In the genomic region with DNA sequence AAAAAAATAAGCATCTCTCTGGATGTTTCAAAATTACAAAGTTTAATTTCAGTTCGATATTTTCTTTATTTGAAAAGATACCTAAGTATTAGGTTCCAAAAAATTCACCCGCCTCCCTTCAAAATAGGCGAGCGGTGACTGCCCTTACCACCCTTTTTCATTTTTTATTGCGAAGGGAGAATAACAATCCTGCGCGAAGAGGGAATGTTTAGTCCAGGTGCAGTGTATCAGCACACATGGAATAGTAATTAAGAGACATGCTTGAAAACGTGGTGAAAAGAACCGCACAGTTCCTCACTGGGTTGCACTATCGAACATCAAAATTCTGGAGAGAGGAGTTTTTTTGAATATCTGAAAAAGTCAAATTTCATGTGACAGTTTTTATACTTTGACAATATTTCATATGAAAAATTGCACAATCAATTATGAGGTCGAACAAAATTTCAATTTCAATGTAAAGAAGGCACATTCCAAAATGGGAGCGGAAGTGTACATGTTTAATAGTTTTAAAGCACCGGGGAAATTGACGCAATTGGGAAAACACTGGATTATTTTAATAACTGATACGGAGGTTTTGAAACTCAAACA, we compare ENCODE assay signal across 3 worm cellular contexts.
TF ChIP-seq lines count a peak whose summit lies in the region.

No protein-coding gene starts in this region.

TF ChIP-seq in whole organism, L2 larva, 48 proteins besides CTCF, POLR2A, EP300 and RAD21 (continued from another document):
- TF ChIP-seq nhr-77 (tag; optimal IDR thresholded peaks at IDR 0.05; lab: Kevin White, UChicago) (peak; percentile 70), Y55F3AM.14 (GFP tag; optimal IDR thresholded peaks at IDR 0.05; lab: Kevin White, UChicago) (peak; percentile 43), ceh-82 (tag; optimal IDR thresholded peaks at IDR 0.05; lab: Kevin White, UChicago) (peak; percentile 70), snpc-4 (tag; optimal IDR thresholded peaks at IDR 0.05; lab: Kevin White, UChicago) (peak; percentile 56), nhr-129 (tag; optimal IDR thresholded peaks at IDR 0.05; lab: Kevin White, UChicago) (peak; percentile 91), lin-13 (GFP tag; optimal IDR thresholded peaks at IDR 0.05; lab: Kevin White, UChicago) (peak; percentile 71), ama-1 (optimal IDR thresholded peaks at IDR 0.05; lab: Kevin White, UChicago) (no peak), mbf-1 (tag; optimal IDR thresholded peaks at IDR 0.05; lab: Kevin White, UChicago) (peak; percentile 3), fos-1 (tag; optimal IDR thresholded peaks at IDR 0.05; lab: Kevin White, UChicago) (peak; percentile 46), ceh-16 (tag; optimal IDR thresholded peaks at IDR 0.05; lab: Kevin White, UChicago) (no peak), gmeb-1 (tag; optimal IDR thresholded peaks at IDR 0.05; lab: Kevin White, UChicago) (peak; percentile 70), lsy-2 (tag; optimal IDR thresholded peaks at IDR 0.05; lab: Kevin White, UChicago) (peak; percentile 81 to 82), nhr-25 (tag; optimal IDR thresholded peaks at IDR 0.05; lab: Kevin White, UChicago) (peak; percentile 75), ztf-4 (tag; optimal IDR thresholded peaks at IDR 0.05; lab: Kevin White, UChicago) (peak; percentile 37), nhr-237 (tag; optimal IDR thresholded peaks at IDR 0.05; lab: Kevin White, UChicago) (peak; percentile 82), nhr-12 (tag; optimal IDR thresholded peaks at IDR 0.05; lab: Kevin White, UChicago) (no peak), skn-1 (tag; optimal IDR thresholded peaks at IDR 0.05; lab: Kevin White, UChicago) (peak; percentile 9), sma-9 (GFP tag; optimal IDR thresholded peaks at IDR 0.05; lab: Kevin White, UChicago) (peak; percentile 91), sma-9 (tag; optimal IDR thresholded peaks at IDR 0.05; lab: Kevin White, UChicago) (no peak), sma-3 (GFP tag; optimal IDR thresholded peaks at IDR 0.05; lab: Kevin White, UChicago) (peak; percentile 90), zag-1 (tag; optimal IDR thresholded peaks at IDR 0.05; lab: Kevin White, UChicago) (peak; percentile 5), unc-39 (tag; optimal IDR thresholded peaks at IDR 0.05; lab: Kevin White, UChicago) (no peak), ztf-1 (GFP tag; conservative IDR thresholded peaks at IDR 0.05; lab: Robert Waterston, UW) (no peak)
TF ChIP-seq in whole organism, L2 larva: peak in this region for 29.

TF ChIP-seq in whole organism, L4 larva, 104 proteins besides CTCF, POLR2A, EP300 and RAD21 (continued from another document and continues in another):
- TF ChIP-seq zip-2 (tag; optimal IDR thresholded peaks at IDR 0.05; lab: Kevin White, UChicago): peak; percentile 75
- TF ChIP-seq hif-1 (tag; optimal IDR thresholded peaks at IDR 0.05; lab: Kevin White, UChicago): peak in 1 of 2 experiments; percentile 30
- peak; percentile 93 for TF ChIP-seq php-3 (GFP tag; IDR thresholded peaks at IDR 0.05; lab: Robert Waterston, UW)
- TF ChIP-seq jun-1 (tag; optimal IDR thresholded peaks at IDR 0.05; lab: Kevin White, UChicago): no peak
- peak; percentile 94 for TF ChIP-seq F10B5.3 (tag; optimal IDR thresholded peaks at IDR 0.05; lab: Kevin White, UChicago)
- TF ChIP-seq dmd-9 (GFP tag; IDR thresholded peaks at IDR 0.05; lab: Robert Waterston, UW): peak; percentile 78
- no peak for TF ChIP-seq nhr-25 (tag; optimal IDR thresholded peaks at IDR 0.05; lab: Kevin White, UChicago; ENCODE audit: borderline replicate concordance, insufficient read depth)
- TF ChIP-seq set-16 (GFP tag; IDR thresholded peaks at IDR 0.05; lab: Robert Waterston, UW): no peak
- TF ChIP-seq saeg-2 (GFP tag; IDR thresholded peaks at IDR 0.05; lab: Robert Waterston, UW): peak; percentile 90
- TF ChIP-seq skn-1 (tag; optimal IDR thresholded peaks at IDR 0.05; lab: Kevin White, UChicago): no peak
- TF ChIP-seq R02D3.7 (tag; optimal IDR thresholded peaks at IDR 0.05; lab: Kevin White, UChicago): no peak
- peak; percentile 99 for TF ChIP-seq hmg-1.1 (GFP tag; IDR thresholded peaks at IDR 0.05; lab: Robert Waterston, UW)
- no peak for TF ChIP-seq aly-2 (tag; optimal IDR thresholded peaks at IDR 0.05; lab: Kevin White, UChicago)
- TF ChIP-seq nhr-102 (tag; optimal IDR thresholded peaks at IDR 0.05; lab: Kevin White, UChicago): peak; percentile 97
- peak; percentile 56 for TF ChIP-seq nhr-11 (tag; optimal IDR thresholded peaks at IDR 0.05; lab: Kevin White, UChicago)
- peak; percentile 94 for TF ChIP-seq madf-9 (GFP tag; conservative IDR thresholded peaks at IDR 0.05; lab: Robert Waterston, UW)
- TF ChIP-seq rbr-2 (tag; optimal IDR thresholded peaks at IDR 0.05; lab: Kevin White, UChicago): peak; percentile 94
- TF ChIP-seq ceh-28 (tag; optimal IDR thresholded peaks at IDR 0.05; lab: Kevin White, UChicago): no peak
- TF ChIP-seq zip-11 (GFP tag; IDR thresholded peaks at IDR 0.05; lab: Robert Waterston, UW): no peak
- TF ChIP-seq mdl-1 (tag; optimal IDR thresholded peaks at IDR 0.05; lab: Kevin White, UChicago): peak; percentile 21 to 68
- peak; percentile 46 for TF ChIP-seq zag-1 (tag; optimal IDR thresholded peaks at IDR 0.05; lab: Kevin White, UChicago)
- no peak for TF ChIP-seq lin-39 (tag; optimal IDR thresholded peaks at IDR 0.05; lab: Kevin White, UChicago)
- peak; percentile 98 for TF ChIP-seq nhr-42 (GFP tag; IDR thresholded peaks at IDR 0.05; lab: Robert Waterston, UW)
- peak; percentile 95 for TF ChIP-seq F37D6.2 (tag; optimal IDR thresholded peaks at IDR 0.05; lab: Kevin White, UChicago)
- no peak for TF ChIP-seq tag-97 (GFP tag; IDR thresholded peaks at IDR 0.05; lab: Robert Waterston, UW)
- peak; percentile 90 for TF ChIP-seq lin-29 (GFP tag; IDR thresholded peaks at IDR 0.05; lab: Robert Waterston, UW)
- no peak for TF ChIP-seq gei-8 (GFP tag; optimal IDR thresholded peaks at IDR 0.05; lab: Kevin White, UChicago)
- TF ChIP-seq unc-39 (tag; optimal IDR thresholded peaks at IDR 0.05; lab: Kevin White, UChicago): no peak
- TF ChIP-seq Y5F2A.4 (GFP tag; optimal IDR thresholded peaks at IDR 0.05; lab: Kevin White, UChicago): peak; percentile 56
- no peak for TF ChIP-seq pqm-1 (tag; optimal IDR thresholded peaks at IDR 0.05; lab: Kevin White, UChicago)
- TF ChIP-seq nhr-28 (tag; optimal IDR thresholded peaks at IDR 0.05; lab: Kevin White, UChicago): peak; percentile 22
- TF ChIP-seq nhr-237 (tag; optimal IDR thresholded peaks at IDR 0.05; lab: Kevin White, UChicago): peak; percentile 41
- TF ChIP-seq nhr-48 (tag; optimal IDR thresholded peaks at IDR 0.05; lab: Kevin White, UChicago): peak; percentile 85
- peak; percentile 91 for TF ChIP-seq D1046.2 (GFP tag; IDR thresholded peaks at IDR 0.05; lab: Robert Waterston, UW)
- no peak for TF ChIP-seq ZK546.5 (tag; optimal IDR thresholded peaks at IDR 0.05; lab: Kevin White, UChicago)
- TF ChIP-seq sdz-12 (GFP tag; optimal IDR thresholded peaks at IDR 0.05; lab: Kevin White, UChicago): no peak
- TF ChIP-seq mep-1 (tag; optimal IDR thresholded peaks at IDR 0.05; lab: Kevin White, UChicago): peak; percentile 91
- TF ChIP-seq dmd-8 (GFP tag; IDR thresholded peaks at IDR 0.05; lab: Robert Waterston, UW): no peak
- TF ChIP-seq nhr-10 (tag; optimal IDR thresholded peaks at IDR 0.05; lab: Kevin White, UChicago): no peak
- peak; percentile 73; the same call in 1 of the 2 replicates for TF ChIP-seq lin-1 (GFP tag; IDR thresholded peaks at IDR 0.05; lab: Robert Waterston, UW)
- TF ChIP-seq lir-3 (tag; optimal IDR thresholded peaks at IDR 0.05; lab: Kevin White, UChicago): peak; percentile 15
- TF ChIP-seq ZK337.2 (GFP tag; IDR thresholded peaks at IDR 0.05; lab: Robert Waterston, UW): peak; percentile 76; the same call in 1 of the 2 replicates
- no peak for TF ChIP-seq F49E8.2 (tag; optimal IDR thresholded peaks at IDR 0.05; lab: Kevin White, UChicago; ENCODE audit: borderline replicate concordance)
- TF ChIP-seq nhr-76 (tag; optimal IDR thresholded peaks at IDR 0.05; lab: Kevin White, UChicago): no peak
- peak; percentile 53 for TF ChIP-seq hlh-30 (tag; optimal IDR thresholded peaks at IDR 0.05; lab: Kevin White, UChicago; ENCODE audit: insufficient read depth)
- TF ChIP-seq daf-8 (GFP tag; IDR thresholded peaks at IDR 0.05; lab: Robert Waterston, UW): no peak
- peak in 1 of 2 experiments; percentile 90; a peak in 1 of 4 replicates for TF ChIP-seq madf-5 (GFP tag; IDR thresholded peaks at IDR 0.05; lab: Robert Waterston, UW)
- peak; percentile 86; the same call in 1 of the 2 replicates for TF ChIP-seq tra-1 (GFP tag; IDR thresholded peaks at IDR 0.05; lab: Robert Waterston, UW)
- no peak for TF ChIP-seq Y48G9A.11 (GFP tag; IDR thresholded peaks at IDR 0.05; lab: Robert Waterston, UW)
- peak; percentile 62 for TF ChIP-seq lin-13 (GFP tag; optimal IDR thresholded peaks at IDR 0.05; lab: Kevin White, UChicago)
- TF ChIP-seq daf-19 (GFP tag; conservative IDR thresholded peaks at IDR 0.05; lab: Robert Waterston, UW): peak; percentile 84
- peak; percentile 98 for TF ChIP-seq T26A8.4 (GFP tag; IDR thresholded peaks at IDR 0.05; lab: Robert Waterston, UW)

TF ChIP-seq in whole organism, late embryonic, 69 proteins besides CTCF, POLR2A, EP300 and RAD21 (continued from another document):
- TF ChIP-seq K09A11.1 (tag; optimal IDR thresholded peaks at IDR 0.05; lab: Kevin White, UChicago; ENCODE audit: insufficient read depth) (no peak), ceh-18 (tag; optimal IDR thresholded peaks at IDR 0.05; lab: Kevin White, UChicago) (peak; percentile 66), odd-2 (tag; optimal IDR thresholded peaks at IDR 0.05; lab: Kevin White, UChicago) (no peak), unc-3 (GFP tag; conservative IDR thresholded peaks at IDR 0.05; lab: Robert Waterston, UW) (no peak; the same call in 1 of the 2 replicates), unc-3 (tag; optimal IDR thresholded peaks at IDR 0.05; lab: Kevin White, UChicago) (no peak), ceh-2 (tag; optimal IDR thresholded peaks at IDR 0.05; lab: Kevin White, UChicago) (peak; percentile 15), ceh-24 (tag; optimal IDR thresholded peaks at IDR 0.05; lab: Kevin White, UChicago) (no peak), tbx-2 (tag; optimal IDR thresholded peaks at IDR 0.05; lab: Kevin White, UChicago) (peak; percentile 43)
TF ChIP-seq in whole organism, late embryonic: peak in this region for 10.
